Worm (Caenorhabditis elegans): ENCODE measurements around the gene C05D11.13.

- no peak for TF ChIP-seq ceh-34 (tag; optimal IDR thresholded peaks at IDR 0.05)
- TF ChIP-seq ceh-14 (tag; optimal IDR thresholded peaks at IDR 0.05): no peak
- TF ChIP-seq madf-2 (tag; optimal IDR thresholded peaks at IDR 0.05): no peak
- no peak for TF ChIP-seq ttx-3 (tag; optimal IDR thresholded peaks at IDR 0.05)
- no peak for TF ChIP-seq F13H6.1 (tag; optimal IDR thresholded peaks at IDR 0.05)
- TF ChIP-seq pqm-1 (tag; optimal IDR thresholded peaks at IDR 0.05): no peak
- TF ChIP-seq ceh-9 (tag; optimal IDR thresholded peaks at IDR 0.05): no peak
- no peak for TF ChIP-seq nhr-11 (tag; optimal IDR thresholded peaks at IDR 0.05)
- no peak for TF ChIP-seq ceh-2 (tag; optimal IDR thresholded peaks at IDR 0.05)
- TF ChIP-seq dve-1 (tag; optimal IDR thresholded peaks at IDR 0.05): no peak
Observed at ce11 chrIII:6476380-6476779, 32.0 kb upstream of the C05D11.13 start.

All from whole organism, late embryonic.